Fruit fly (Drosophila melanogaster): ENCODE data around the gene CG18404.
A peak's percentile ranks its signal among the peaks of the same experiment; 100 is the strongest.

CG18404 gene

DNA sequence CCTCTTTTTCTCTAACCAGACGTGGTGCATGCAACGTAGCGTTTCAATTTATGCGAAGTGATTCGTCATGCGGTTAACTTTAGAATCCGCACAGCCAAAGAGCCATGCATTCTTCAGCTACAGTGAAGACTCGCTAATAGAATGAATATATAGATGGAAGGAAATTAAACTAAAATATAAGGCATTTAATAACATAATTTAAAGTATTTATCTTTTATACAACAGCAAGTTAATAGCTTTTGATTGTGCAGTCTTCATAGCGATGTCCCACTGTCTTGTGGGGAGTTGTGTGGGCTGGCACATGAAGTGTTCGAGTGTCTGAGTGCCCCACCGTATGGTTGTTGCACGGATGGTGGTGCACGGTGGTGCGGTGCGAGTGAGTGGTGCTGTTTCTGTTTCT, 12.4 kb downstream of the CG18404 start (continued):
- TF ChIP-seq ewg (GFP tag; optimal IDR thresholded peaks at IDR 0.05) (peak; percentile 53), tap (tag; optimal IDR thresholded peaks at IDR 0.05) (peak; percentile 50), Ets97D (GFP tag; optimal IDR thresholded peaks at IDR 0.05) (no peak), eve (GFP tag; optimal IDR thresholded peaks at IDR 0.05) (peak in 1 of 2 experiments; percentile 26), insv (GFP tag; optimal IDR thresholded peaks at IDR 0.05) (no peak), CrebB (tag; optimal IDR thresholded peaks at IDR 0.05) (no peak), shn (GFP tag; optimal IDR thresholded peaks at IDR 0.05) (no peak), Ptx1 (GFP tag; IDR thresholded peaks at IDR 0.05) (peak; percentile 68), CG7987 (GFP tag; optimal IDR thresholded peaks at IDR 0.05) (no peak), tgo (GFP tag; IDR thresholded peaks at IDR 0.05) (peak; percentile 39; the same call in 1 of the 3 replicates), CG6813 (GFP tag; optimal IDR thresholded peaks at IDR 0.05) (no peak), CG10274 (GFP tag; optimal IDR thresholded peaks at IDR 0.05) (no peak), CG15601 (tag; optimal IDR thresholded peaks at IDR 0.05) (peak; percentile 60), CG11085 (GFP tag; IDR thresholded peaks at IDR 0.05) (no peak), CHES-1-like (GFP tag; optimal IDR thresholded peaks at IDR 0.05) (no peak), Sin3A (optimal IDR thresholded peaks at IDR 0.05) (no peak), CG11504 (tag; optimal IDR thresholded peaks at IDR 0.05) (peak; percentile 61), sob (GFP tag; IDR thresholded peaks at IDR 0.05) (peak; percentile 70; the same call in 1 of the 2 replicates), CG5953 (GFP tag; IDR thresholded peaks at IDR 0.05) (0 out of 2 replicates have a peak, but pooled peaks have one; percentile 47), gce (GFP tag; IDR thresholded peaks at IDR 0.05) (peak; percentile 44; the same call in 1 of the 3 replicates), trem (tag; optimal IDR thresholded peaks at IDR 0.05) (peak; percentile 12), da (GFP tag; optimal IDR thresholded peaks at IDR 0.05) (no peak), fd102C (GFP tag; optimal IDR thresholded peaks at IDR 0.05) (peak; percentile 32), bsh (GFP tag; optimal IDR thresholded peaks at IDR 0.05) (peak; percentile 84 to 91), stwl (tag; optimal IDR thresholded peaks at IDR 0.05) (no peak), exex (tag; optimal IDR thresholded peaks at IDR 0.05) (no peak), Asciz (GFP tag; optimal IDR thresholded peaks at IDR 0.05) (no peak), CG17361 (GFP tag; IDR thresholded peaks at IDR 0.05) (peak; percentile 64), D (optimal IDR thresholded peaks at IDR 0.05) (no peak), D (GFP tag; optimal IDR thresholded peaks at IDR 0.05) (peak; percentile 6), sqz (GFP tag; optimal IDR thresholded peaks at IDR 0.05) (no peak), CG9932 (GFP tag; IDR thresholded peaks at IDR 0.05) (no peak), grn (GFP tag; optimal IDR thresholded peaks at IDR 0.05) (no peak), Neu2 (GFP tag; optimal IDR thresholded peaks at IDR 0.05; ENCODE audit: borderline replicate concordance) (no peak), CG14965 (GFP tag; optimal IDR thresholded peaks at IDR 0.05; ENCODE audit: borderline replicate concordance) (no peak), Elba2 (GFP tag; optimal IDR thresholded peaks at IDR 0.05) (no peak), salm (tag; optimal IDR thresholded peaks at IDR 0.05) (no peak), pho (GFP tag; optimal IDR thresholded peaks at IDR 0.05) (no peak), phol (tag; optimal IDR thresholded peaks at IDR 0.05) (peak; percentile 62), Ravus (GFP tag; IDR thresholded peaks at IDR 0.05) (no peak), CG14050 (GFP tag; IDR thresholded peaks at IDR 0.05) (peak; percentile 35; the same call in 2 of the 3 replicates), crp (GFP tag; optimal IDR thresholded peaks at IDR 0.05) (no peak), CG12155 (GFP tag; optimal IDR thresholded peaks at IDR 0.05) (peak; percentile 30), CG12299 (tag; optimal IDR thresholded peaks at IDR 0.05) (no peak), CG3163 (GFP tag; optimal IDR thresholded peaks at IDR 0.05) (no peak), Sry-δ (GFP tag; optimal IDR thresholded peaks at IDR 0.05) (no peak), HLHmδ (GFP tag; optimal IDR thresholded peaks at IDR 0.05) (no peak), HLH54F (GFP tag; optimal IDR thresholded peaks at IDR 0.05) (no peak), crol (GFP tag; IDR thresholded peaks at IDR 0.05) (no peak), Nf-YC (tag; optimal IDR thresholded peaks at IDR 0.05) (no peak), bab2 (GFP tag; optimal IDR thresholded peaks at IDR 0.05) (no peak), Dref (GFP tag; IDR thresholded peaks at IDR 0.05) (no peak)

Measured in whole organism, embryonic.